Worm (Caenorhabditis elegans) whole organism, L1 larva: ENCODE measurements around the gene cwp-1.
A peak's percentile ranks its signal among the peaks of the same experiment; 100 is the strongest.

Source experiments
- C16A3.4 ChIP-seq: fragments of 150-350 bp; optimal IDR thresholded peaks from 2 replicates; lab custom pipeline; 2014; ENCODE audit warnings: missing biosample characterization, missing genetic modification characterization
- C34B4.2 ChIP-seq: sonication (generic microtip); optimal IDR thresholded peaks from 2 replicates; lab custom pipeline; 2017; ENCODE audit warnings: mild to moderate bottlenecking, missing genetic modification characterization, missing compliant biosample characterization
- F16B12.6 ChIP-seq: fragments of 150-350 bp; optimal IDR thresholded peaks from 2 replicates; lab custom pipeline; 2014; ENCODE audit warnings: missing biosample characterization, missing genetic modification characterization
- alr-1 ChIP-seq: fragments of 200-800 bp; sonication (Bioruptor generic); optimal IDR thresholded peaks from 2 replicates; lab custom pipeline; 2018; ENCODE audit warnings: borderline replicate concordance, mild to moderate bottlenecking, missing genetic modification characterization, missing compliant biosample characterization
- aly-2 ChIP-seq: fragments of 150-350 bp; optimal IDR thresholded peaks from 2 replicates; lab custom pipeline; 2014; ENCODE audit warnings: missing biosample characterization, missing genetic modification characterization
- ama-1 ChIP-seq: fragments of 150-350 bp; optimal IDR thresholded peaks from 2 replicates; lab custom pipeline; 2014
- blmp-1 ChIP-seq: fragments of 150-350 bp; optimal IDR thresholded peaks from 2 replicates; lab custom pipeline; 2014; ENCODE audit warnings: missing biosample characterization, missing genetic modification characterization
- ceh-63 ChIP-seq: fragments of 200-800 bp; sonication (Bioruptor generic); optimal IDR thresholded peaks from 2 replicates; lab custom pipeline; 2018; ENCODE audit warnings: mild to moderate bottlenecking, missing genetic modification characterization, missing compliant biosample characterization
- ceh-8 ChIP-seq: fragments of 200-800 bp; sonication (Bioruptor generic); optimal IDR thresholded peaks from 2 replicates; lab custom pipeline; 2018; ENCODE audit warnings: mild to moderate bottlenecking, missing genetic modification characterization, moderate library complexity, missing compliant biosample characterization
- ceh-82 ChIP-seq, 3 experiments: fragments of 150-350 bp in 1 of 3; sonication (generic microtip) in 2 of 3; optimal IDR thresholded peaks; 2 replicates each; lab custom pipeline; 2014 to 2017; ENCODE audit warnings: missing biosample characterization in 3 of 3, missing genetic modification characterization in 3 of 3
- ceh-90 ChIP-seq: sonication (generic microtip); optimal IDR thresholded peaks from 2 replicates; lab custom pipeline; 2016; ENCODE audit warnings: missing genetic modification characterization, missing compliant biosample characterization
- ces-1 ChIP-seq: fragments of 150-350 bp; optimal IDR thresholded peaks from 2 replicates; lab custom pipeline; 2014; ENCODE audit warnings: missing biosample characterization, missing genetic modification reagents, missing genetic modification characterization
- dpl-1 ChIP-seq, 3 experiments: fragments of 150-350 bp in 2 of 3; sonication (generic microtip) in 1 of 3; optimal IDR thresholded peaks; 2 replicates each; lab custom pipeline; 2014 to 2017; ENCODE audit warnings: missing biosample characterization in 3 of 3, missing genetic modification characterization in 3 of 3, missing genetic modification reagents in 3 of 3
- efl-1 ChIP-seq, 4 experiments: fragments of 150-350 bp; optimal IDR thresholded peaks in 3 of 4; peaks in 1 of 4; 1 replicate in 1 of 4; 2 replicates in 3 of 4; lab custom pipeline; 2014; ENCODE audit warnings: missing biosample characterization in 2 of 4, missing genetic modification characterization in 2 of 4, missing genetic modification reagents in 2 of 4
- egl-13 ChIP-seq: sonication (generic microtip); optimal IDR thresholded peaks from 2 replicates; lab custom pipeline; 2016; ENCODE audit warnings: missing genotype, missing genetic modification reagents, missing genetic modification characterization, missing compliant biosample characterization
- egl-27 ChIP-seq, 2 experiments: fragments of 150-350 bp in 1 of 2; sonication (generic microtip); optimal IDR thresholded peaks; 3 replicates each; lab custom pipeline; 2017 to 2018; ENCODE audit warnings: missing biosample characterization in 2 of 2, missing genetic modification characterization in 2 of 2, missing genetic modification reagents in 2 of 2
- elt-2 ChIP-seq: sonication (generic microtip); optimal IDR thresholded peaks from 2 replicates; lab custom pipeline; 2016; ENCODE audit warnings: missing genetic modification characterization, mild to moderate bottlenecking, inconsistent platforms, missing compliant biosample characterization, missing genetic modification reagents
- elt-3 ChIP-seq, 6 experiments: fragments of 150-350 bp in 1 of 6; sonication (generic microtip); optimal IDR thresholded peaks; 2 replicates each; lab custom pipeline; 2017 to 2018; ENCODE audit warnings: missing biosample characterization in 6 of 6, missing genetic modification characterization in 6 of 6, inconsistent platforms in 1 of 6
- ets-5 ChIP-seq: fragments of 200-800 bp; sonication (Bioruptor generic); IDR thresholded peaks from 2 replicates; pipeline ENCODE4 v1.3.6; 2022; ENCODE audit warnings: missing genetic modification characterization, missing compliant biosample characterization
- fkh-10 ChIP-seq: sonication (generic microtip); optimal IDR thresholded peaks from 2 replicates; lab custom pipeline; 2017; ENCODE audit warnings: missing biosample characterization, missing genetic modification reagents, missing genetic modification characterization
- fos-1 ChIP-seq: fragments of 150-350 bp; optimal IDR thresholded peaks from 2 replicates; lab custom pipeline; 2014; ENCODE audit warnings: missing biosample characterization, missing genetic modification characterization
- grh-1 ChIP-seq: fragments of 200-800 bp; sonication (Bioruptor generic); IDR thresholded peaks from 2 replicates; pipeline ENCODE4 v1.3.6; 2022; ENCODE audit warnings: missing genetic modification reagents, missing genetic modification characterization, missing compliant biosample characterization
- hlh-17 ChIP-seq: fragments of 200-800 bp; sonication (Bioruptor generic); optimal IDR thresholded peaks from 2 replicates; lab custom pipeline; 2018; ENCODE audit warnings: missing genetic modification characterization, mild to moderate bottlenecking, missing compliant biosample characterization, moderate library complexity, borderline replicate concordance
- hlh-4 ChIP-seq: sonication (generic microtip); optimal IDR thresholded peaks from 2 replicates; lab custom pipeline; 2016; ENCODE audit warnings: mild to moderate bottlenecking, missing genetic modification characterization, missing compliant biosample characterization
- hpl-2 ChIP-seq: fragments of 150-350 bp; optimal IDR thresholded peaks from 2 replicates; lab custom pipeline; 2014; ENCODE audit warnings: missing biosample characterization, missing genetic modification reagents, missing genetic modification characterization
- isw-1 ChIP-seq: fragments of 200-800 bp; sonication (Bioruptor generic); IDR thresholded peaks from 2 replicates; pipeline ENCODE4 v1.3.6; 2022; ENCODE audit warnings: missing genetic modification characterization, missing compliant biosample characterization
- lin-14 ChIP-seq: fragments of 200-800 bp; sonication (Bioruptor generic); optimal IDR thresholded peaks from 2 replicates; lab custom pipeline; 2018; ENCODE audit warnings: mild to moderate bottlenecking, missing genetic modification characterization, moderate library complexity, missing compliant biosample characterization
- lin-15B ChIP-seq: fragments of 150-350 bp; sonication (generic microtip); optimal IDR thresholded peaks from 3 replicates; lab custom pipeline; 2014; ENCODE audit warnings: missing biosample characterization, missing genetic modification characterization
- lin-39 ChIP-seq: fragments of 150-350 bp; optimal IDR thresholded peaks from 2 replicates; lab custom pipeline; 2014; ENCODE audit warnings: missing biosample characterization, missing genetic modification reagents, missing genetic modification characterization
- lsy-2 ChIP-seq, 2 experiments: fragments of 150-350 bp; optimal IDR thresholded peaks; 2 replicates each; lab custom pipeline; 2014; ENCODE audit warnings: missing biosample characterization in 2 of 2, missing genetic modification characterization in 2 of 2
- mep-1 ChIP-seq: fragments of 150-350 bp; optimal IDR thresholded peaks from 2 replicates; lab custom pipeline; 2014; ENCODE audit warnings: missing biosample characterization, missing genetic modification characterization
- nhr-11 ChIP-seq: fragments of 150-350 bp; optimal IDR thresholded peaks from 2 replicates; lab custom pipeline; 2014; ENCODE audit warnings: missing biosample characterization, missing genetic modification characterization
- nhr-237 ChIP-seq: fragments of 150-350 bp; optimal IDR thresholded peaks from 2 replicates; lab custom pipeline; 2014; ENCODE audit warnings: missing biosample characterization, missing genetic modification characterization
- nhr-28 ChIP-seq: fragments of 150-350 bp; optimal IDR thresholded peaks from 2 replicates; lab custom pipeline; 2014; ENCODE audit warnings: missing biosample characterization, missing genetic modification characterization
- nhr-47 ChIP-seq: sonication (generic microtip); optimal IDR thresholded peaks from 2 replicates; lab custom pipeline; 2016; ENCODE audit warnings: mild to moderate bottlenecking, missing genetic modification characterization, moderate library complexity, missing compliant biosample characterization
- nhr-71 ChIP-seq: sonication (generic microtip); optimal IDR thresholded peaks from 2 replicates; lab custom pipeline; 2016; ENCODE audit warnings: mild to moderate bottlenecking, missing genetic modification characterization, moderate library complexity, missing compliant biosample characterization
- nhr-77 ChIP-seq: fragments of 150-350 bp; optimal IDR thresholded peaks from 2 replicates; lab custom pipeline; 2014; ENCODE audit warnings: missing biosample characterization, missing genetic modification characterization
- nhr-85 ChIP-seq: sonication (generic microtip); peaks from one replicate; lab custom pipeline; 2016; ENCODE audit warnings: missing genetic modification characterization, inconsistent platforms, missing compliant biosample characterization
- nhr-90 ChIP-seq: sonication (generic microtip); optimal IDR thresholded peaks from 2 replicates; lab custom pipeline; 2016; ENCODE audit warnings: mild to moderate bottlenecking, missing genetic modification characterization, missing compliant biosample characterization; ENCODE audit not compliant: poor library complexity
- pax-3 ChIP-seq: fragments of 200-800 bp; sonication (Bioruptor generic); optimal IDR thresholded peaks from 2 replicates; lab custom pipeline; 2018; ENCODE audit warnings: mild to moderate bottlenecking, missing genetic modification characterization, moderate library complexity, missing compliant biosample characterization
- pqm-1 ChIP-seq: sonication (generic microtip); optimal IDR thresholded peaks from 3 replicates; lab custom pipeline; 2017; ENCODE audit warnings: missing biosample characterization, missing genetic modification characterization
- rnt-1 ChIP-seq: sonication (generic microtip); optimal IDR thresholded peaks from 2 replicates; lab custom pipeline; 2016; ENCODE audit warnings: mild to moderate bottlenecking, missing genetic modification characterization, moderate library complexity, missing compliant biosample characterization
- skn-1 ChIP-seq: fragments of 150-350 bp; optimal IDR thresholded peaks from 2 replicates; lab custom pipeline; 2014; ENCODE audit warnings: missing biosample characterization, missing genetic modification characterization
- snpc-4 ChIP-seq: fragments of 150-350 bp; optimal IDR thresholded peaks from 2 replicates; lab custom pipeline; 2014; ENCODE audit warnings: missing biosample characterization, missing genetic modification characterization
- snu-23 ChIP-seq: sonication (generic microtip); optimal IDR thresholded peaks from 2 replicates; lab custom pipeline; 2016; ENCODE audit warnings: missing genetic modification characterization, missing compliant biosample characterization
- sup-37 ChIP-seq: fragments of 200-800 bp; sonication (Bioruptor generic); optimal IDR thresholded peaks from 2 replicates; lab custom pipeline; 2018; ENCODE audit warnings: mild to moderate bottlenecking, missing genetic modification characterization, missing compliant biosample characterization
- tbx-2 ChIP-seq: sonication (generic microtip); optimal IDR thresholded peaks from 2 replicates; lab custom pipeline; 2016; ENCODE audit warnings: missing genetic modification characterization, missing compliant biosample characterization
- unc-30 ChIP-seq: sonication (generic microtip); optimal IDR thresholded peaks from 2 replicates; lab custom pipeline; 2017; ENCODE audit warnings: missing biosample characterization, missing genetic modification characterization
- unc-86 ChIP-seq: sonication (generic microtip); optimal IDR thresholded peaks from 2 replicates; lab custom pipeline; 2016; ENCODE audit warnings: missing genetic modification characterization, missing compliant biosample characterization
- unc-98 ChIP-seq: fragments of 200-800 bp; sonication (Bioruptor generic); IDR thresholded peaks from 2 replicates; pipeline ENCODE4 v1.3.6; 2022; ENCODE audit warnings: missing genetic modification characterization, missing compliant biosample characterization
- vab-15 ChIP-seq: sonication (generic microtip); optimal IDR thresholded peaks from 2 replicates; lab custom pipeline; 2017; ENCODE audit warnings: missing genotype, mild to moderate bottlenecking, missing genetic modification characterization, missing compliant biosample characterization
- xbp-1 ChIP-seq: sonication (generic microtip); optimal IDR thresholded peaks from 2 replicates; lab custom pipeline; 2016; ENCODE audit warnings: missing genetic modification characterization, missing compliant biosample characterization
- zag-1 ChIP-seq: fragments of 150-350 bp; optimal IDR thresholded peaks from 2 replicates; lab custom pipeline; 2014; ENCODE audit warnings: missing biosample characterization, missing genetic modification characterization
- ztf-11 ChIP-seq, 2 experiments: sonication (generic microtip); optimal IDR thresholded peaks; 2 replicates each; lab custom pipeline; 2016 to 2017; ENCODE audit warnings: missing genetic modification characterization in 2 of 2, missing biosample characterization in 1 of 2, missing compliant biosample characterization in 1 of 2

The cwp-1 gene

ce11 chrV:4820601-4821000 is 20.5 kb downstream of the cwp-1 start:
- TF ChIP-seq egl-13 (no peak), vab-15 (no peak), C34B4.2 (tag; lab: Kevin White, UChicago) (no peak), hpl-2 (GFP tag; lab: Kevin White, UChicago) (peak; percentile 2), lin-39 (tag; lab: Kevin White, UChicago) (no peak), nhr-71 (tag; lab: Kevin White, UChicago) (peak; percentile 65), xbp-1 (tag; lab: Kevin White, UChicago) (no peak), ama-1 (lab: Kevin White, UChicago) (no peak), unc-86 (tag; lab: Kevin White, UChicago) (no peak), fos-1 (tag; lab: Kevin White, UChicago) (no peak), blmp-1 (tag; lab: Kevin White, UChicago) (no peak), unc-98 (GFP tag; lab: Robert Waterston, UW) (no peak), nhr-47 (no peak), F16B12.6 (tag; lab: Kevin White, UChicago) (no peak), snu-23 (GFP tag; lab: Kevin White, UChicago) (peak; percentile 26), tbx-2 (tag; lab: Kevin White, UChicago) (peak; percentile 32), aly-2 (tag; lab: Kevin White, UChicago) (no peak), grh-1 (GFP tag; lab: Robert Waterston, UW) (no peak), ceh-82 (tag; optimal IDR thresholded peaks at IDR 0.05; lab: Kevin White, UChicago) (no peak), ceh-63 (no peak), ces-1 (GFP tag; lab: Kevin White, UChicago) (no peak), nhr-28 (tag; lab: Kevin White, UChicago) (no peak), nhr-85 (tag; lab: Kevin White, UChicago) (no peak), lin-14 (GFP tag; lab: Kevin White, UChicago) (no peak), ceh-8 (GFP tag; lab: Kevin White, UChicago) (no peak), nhr-11 (tag; lab: Kevin White, UChicago) (no peak), nhr-90 (no peak), isw-1 (GFP tag; lab: Robert Waterston, UW) (no peak), hlh-4 (tag; lab: Kevin White, UChicago) (no peak), dpl-1 (GFP tag; optimal IDR thresholded peaks at IDR 0.05; lab: Kevin White, UChicago) (peak in 1 of 3 experiments; percentile 21), hlh-17 (GFP tag; lab: Kevin White, UChicago) (no peak), mep-1 (tag; lab: Kevin White, UChicago) (no peak), zag-1 (tag; lab: Kevin White, UChicago) (no peak), ztf-11 (tag; optimal IDR thresholded peaks at IDR 0.05; lab: Kevin White, UChicago) (no peak), lsy-2 (tag; optimal IDR thresholded peaks at IDR 0.05; lab: Kevin White, UChicago) (peak in 1 of 2 experiments; percentile 35), ceh-90 (no peak), pax-3 (tag; lab: Kevin White, UChicago) (no peak), elt-3 (tag; optimal IDR thresholded peaks at IDR 0.05; lab: Kevin White, UChicago) (peak in 1 of 6 experiments; percentile 23), egl-27 (tag; optimal IDR thresholded peaks at IDR 0.05; lab: Kevin White, UChicago) (no peak), pqm-1 (no peak), nhr-237 (tag; lab: Kevin White, UChicago) (no peak), rnt-1 (tag; lab: Kevin White, UChicago) (no peak), efl-1 (optimal IDR thresholded peaks at IDR 0.05; lab: Kevin White, UChicago) (no peak), efl-1 (GFP tag; optimal IDR thresholded peaks at IDR 0.05 in 1 of 2; lab: Kevin White, UChicago) (no peak), sup-37 (GFP tag; lab: Kevin White, UChicago) (no peak), ets-5 (GFP tag; lab: Robert Waterston, UW) (no peak), elt-2 (tag; lab: Kevin White, UChicago) (no peak), nhr-77 (tag; lab: Kevin White, UChicago) (no peak), fkh-10 (GFP tag; lab: Kevin White, UChicago) (no peak), lin-15B (tag; lab: Kevin White, UChicago) (no peak), unc-30 (tag; lab: Kevin White, UChicago) (no peak), snpc-4 (no peak), C16A3.4 (tag; lab: Kevin White, UChicago) (no peak), skn-1 (peak; percentile 39), alr-1 (tag; lab: Kevin White, UChicago) (no peak)
